Worm (Caenorhabditis elegans) whole organism, early embryonic: Measurements from ENCODE around the gene T19H5.4.

Source experiments
- B0310.2 ChIP-seq: sonication (generic microtip); optimal IDR thresholded peaks from 2 replicates; lab custom pipeline; 2016; ENCODE audit warnings: mild to moderate bottlenecking, missing genetic modification characterization, missing compliant biosample characterization
- F13C5.2 ChIP-seq: sonication (generic microtip); optimal IDR thresholded peaks from 2 replicates; lab custom pipeline; 2017; ENCODE audit warnings: mild to moderate bottlenecking, missing genetic modification characterization, inconsistent platforms, missing compliant biosample characterization
- aly-1 ChIP-seq: sonication (generic microtip); optimal IDR thresholded peaks from 2 replicates; lab custom pipeline; 2016; ENCODE audit warnings: missing genetic modification characterization, missing compliant biosample characterization
- ama-1 ChIP-seq: fragments of 150-350 bp; optimal IDR thresholded peaks from 2 replicates; lab custom pipeline; 2014
- ceh-13 ChIP-seq: fragments of 200-800 bp; sonication (Bioruptor generic); optimal IDR thresholded peaks from 2 replicates; lab custom pipeline; 2018; ENCODE audit warnings: mild to moderate bottlenecking, missing genetic modification characterization, missing compliant biosample characterization
- ceh-36 ChIP-seq: sonication (generic microtip); optimal IDR thresholded peaks from 2 replicates; lab custom pipeline; 2016; ENCODE audit warnings: missing genetic modification characterization, inconsistent platforms, missing compliant biosample characterization
- ets-7 ChIP-seq: sonication (generic microtip); optimal IDR thresholded peaks from 2 replicates; lab custom pipeline; 2016; ENCODE audit warnings: missing genotype, missing genetic modification characterization, missing compliant biosample characterization
- flt-1 ChIP-seq: fragments of 200-800 bp; sonication (Bioruptor generic); IDR thresholded peaks from 2 replicates; pipeline ENCODE4 v1.3.6; 2022; ENCODE audit warnings: missing genetic modification characterization, missing compliant biosample characterization
- hmbx-1 ChIP-seq: sonication (generic microtip); optimal IDR thresholded peaks from 2 replicates; lab custom pipeline; 2016; ENCODE audit warnings: mild to moderate bottlenecking, missing genetic modification characterization, missing compliant biosample characterization
- hmg-4 ChIP-seq: fragments of 200-800 bp; sonication (Bioruptor generic); optimal IDR thresholded peaks from 2 replicates; lab custom pipeline; 2018; ENCODE audit warnings: mild to moderate bottlenecking, missing genetic modification characterization, missing compliant biosample characterization
- hnd-1 ChIP-seq: sonication (generic microtip); optimal IDR thresholded peaks from 2 replicates; lab custom pipeline; 2016; ENCODE audit warnings: missing genetic modification characterization, missing compliant biosample characterization
- pes-1 ChIP-seq: fragments of 200-800 bp; sonication (Bioruptor generic); IDR thresholded peaks from 2 replicates; pipeline ENCODE4 v1.3.6; 2022; ENCODE audit warnings: missing genetic modification reagents, missing genetic modification characterization, missing compliant biosample characterization
- scrt-1 ChIP-seq: fragments of 200-800 bp; sonication (Bioruptor generic); IDR thresholded peaks from 2 replicates; pipeline ENCODE4 v1.3.6; 2022; ENCODE audit warnings: missing genetic modification characterization, missing compliant biosample characterization
- sea-1 ChIP-seq: fragments of 200-800 bp; sonication (Bioruptor generic); conservative IDR thresholded peaks from 2 replicates; pipeline ENCODE4 v1.3.6; 2022; ENCODE audit warnings: missing genetic modification characterization, missing compliant biosample characterization
- tbx-11 ChIP-seq: fragments of 200-800 bp; sonication (Bioruptor generic); IDR thresholded peaks from 2 replicates; pipeline ENCODE4 v1.3.6; 2022; ENCODE audit warnings: missing genetic modification characterization, missing compliant biosample characterization
- tbx-37 ChIP-seq: fragments of 200-800 bp; sonication (Bioruptor generic); conservative IDR thresholded peaks from 2 replicates; pipeline ENCODE4 v1.3.6; 2022; ENCODE audit warnings: missing genetic modification reagents, missing genetic modification characterization, missing compliant biosample characterization
- tra-4 ChIP-seq: sonication (generic microtip); optimal IDR thresholded peaks from 2 replicates; lab custom pipeline; 2017; ENCODE audit warnings: missing genetic modification characterization, missing compliant biosample characterization

Gene T19H5.4

ce11 chrII:9481427-9481826 is 5.8 kb downstream of the T19H5.4 start:
- TF ChIP-seq tbx-11 (no peak), F13C5.2 (no peak), B0310.2 (tag; lab: Kevin White, UChicago) (no peak), tbx-37 (GFP tag; lab: Robert Waterston, UW) (no peak), flt-1 (GFP tag; lab: Robert Waterston, UW) (no peak), ama-1 (no peak), sea-1 (no peak), scrt-1 (no peak), hmbx-1 (tag; lab: Kevin White, UChicago) (no peak), ceh-13 (GFP tag; lab: Kevin White, UChicago) (no peak), pes-1 (no peak), ceh-36 (tag; lab: Kevin White, UChicago) (no peak), hnd-1 (tag; lab: Kevin White, UChicago) (no peak), ets-7 (tag; lab: Kevin White, UChicago) (no peak), aly-1 (tag; lab: Kevin White, UChicago) (no peak), hmg-4 (GFP tag; lab: Kevin White, UChicago) (no peak)

ce11 chrII:9480006-9480405 is 7.2 kb downstream of the T19H5.4 start, which contains the start of gene T19H5.7:
Gene T19H5.7, minus strand, starts transcription at chrII:9480106.
- no peak for TF ChIP-seq aly-1 (tag; lab: Kevin White, UChicago)
- no peak for TF ChIP-seq tbx-11
- no peak for TF ChIP-seq flt-1 (GFP tag; lab: Robert Waterston, UW)
- TF ChIP-seq hmg-4 (GFP tag; lab: Kevin White, UChicago) = no peak
- TF ChIP-seq tbx-37 (GFP tag; lab: Robert Waterston, UW) = no peak
- no peak for TF ChIP-seq tra-4 (tag; lab: Kevin White, UChicago)
- TF ChIP-seq sea-1 = no peak
- TF ChIP-seq scrt-1 = no peak
- TF ChIP-seq ets-7 (tag; lab: Kevin White, UChicago) = no peak
- TF ChIP-seq ceh-13 (GFP tag; lab: Kevin White, UChicago) = no peak
- TF ChIP-seq pes-1 = no peak
- no peak for TF ChIP-seq ama-1
- no peak for TF ChIP-seq ceh-36 (tag; lab: Kevin White, UChicago)
- no peak for TF ChIP-seq hmbx-1 (tag; lab: Kevin White, UChicago)
- TF ChIP-seq B0310.2 (tag; lab: Kevin White, UChicago) = no peak
- no peak for TF ChIP-seq F13C5.2
- no peak for TF ChIP-seq hnd-1 (tag; lab: Kevin White, UChicago)

- TF ChIP-seq ets-7 (tag; lab: Kevin White, UChicago) = no peak
- TF ChIP-seq tra-4 (tag; lab: Kevin White, UChicago) = no peak
- TF ChIP-seq scrt-1 = no peak
- no peak for TF ChIP-seq ceh-13 (GFP tag; lab: Kevin White, UChicago)
- TF ChIP-seq F13C5.2 = no peak
- no peak for TF ChIP-seq ama-1
- TF ChIP-seq tbx-11 = no peak
- no peak for TF ChIP-seq flt-1 (GFP tag; lab: Robert Waterston, UW)
- TF ChIP-seq hmbx-1 (tag; lab: Kevin White, UChicago) = no peak
- TF ChIP-seq tbx-37 (GFP tag; lab: Robert Waterston, UW) = no peak
- TF ChIP-seq ceh-36 (tag; lab: Kevin White, UChicago) = no peak
- no peak for TF ChIP-seq hmg-4 (GFP tag; lab: Kevin White, UChicago)
- no peak for TF ChIP-seq aly-1 (tag; lab: Kevin White, UChicago)
- no peak for TF ChIP-seq hnd-1 (tag; lab: Kevin White, UChicago)
- TF ChIP-seq sea-1 = no peak
- TF ChIP-seq B0310.2 (tag; lab: Kevin White, UChicago) = no peak
- TF ChIP-seq pes-1 = no peak
Measured at ce11 chrII:9477567-9477966, 9.6 kb downstream of the T19H5.4 start, which contains the start of gene chil-27. Gene chil-27, plus strand, starts transcription at chrII:9477867.

- TF ChIP-seq hmbx-1 (tag; lab: Kevin White, UChicago) (no peak), tbx-37 (GFP tag; lab: Robert Waterston, UW) (no peak), hmg-4 (GFP tag; lab: Kevin White, UChicago) (no peak), F13C5.2 (no peak), aly-1 (tag; lab: Kevin White, UChicago) (no peak), flt-1 (GFP tag; lab: Robert Waterston, UW) (no peak), ceh-13 (GFP tag; lab: Kevin White, UChicago) (no peak), ceh-36 (tag; lab: Kevin White, UChicago) (no peak), ama-1 (no peak), ets-7 (tag; lab: Kevin White, UChicago) (no peak), tbx-11 (no peak), pes-1 (no peak), B0310.2 (tag; lab: Kevin White, UChicago) (no peak), tra-4 (tag; lab: Kevin White, UChicago) (no peak)
Measured at ce11 chrII:9474367-9475105, 12.7 kb downstream of the T19H5.4 start, which contains the start of the genes chil-25 and chil-26. Gene chil-25, minus strand, starts transcription at chrII:9474467. Gene chil-26, plus strand, starts transcription at chrII:9475055.

ce11 chrII:9470027-9470426 is 17.2 kb downstream of the T19H5.4 start, which contains the start of gene T19H5.6:
Gene T19H5.6, minus strand, starts transcription at chrII:9470221.
- TF ChIP-seq tra-4 (tag; lab: Kevin White, UChicago) = no peak
- TF ChIP-seq hmg-4 (GFP tag; lab: Kevin White, UChicago) = no peak

ce11 chrII:9468414-9468813 is 18.8 kb downstream of the T19H5.4 start, which contains the start of gene chil-23:
Gene chil-23, minus strand, starts transcription at chrII:9468611.
- TF ChIP-seq flt-1 (GFP tag; lab: Robert Waterston, UW) = no peak
- TF ChIP-seq F13C5.2 = no peak
- TF ChIP-seq scrt-1 = no peak
- TF ChIP-seq ama-1 = no peak
- no peak for TF ChIP-seq ceh-13 (GFP tag; lab: Kevin White, UChicago)
- no peak for TF ChIP-seq hmg-4 (GFP tag; lab: Kevin White, UChicago)

ce11 chrII:9466095-9466494 is 21.1 kb downstream of the T19H5.4 start, which contains the start of gene chil-22:
Gene chil-22, minus strand, starts transcription at chrII:9466195.
- TF ChIP-seq B0310.2 (tag; lab: Kevin White, UChicago) (no peak), hmg-4 (GFP tag; lab: Kevin White, UChicago) (no peak), scrt-1 (no peak), tbx-37 (GFP tag; lab: Robert Waterston, UW) (no peak), ceh-36 (tag; lab: Kevin White, UChicago) (no peak), tra-4 (tag; lab: Kevin White, UChicago) (no peak), F13C5.2 (no peak), hnd-1 (tag; lab: Kevin White, UChicago) (no peak)
